Fruit fly (Drosophila melanogaster): Measurements from ENCODE around the gene emei.

The emei gene

dm6 chr3L:11107432-11107831 lies 2.1 kb upstream of the emei start, which contains the start of gene CG32073 (continued):
- TF ChIP-seq bbx (GFP tag; IDR thresholded peaks at IDR 0.05; ENCODE audit: partially characterized antibody) (no peak), Fer1 (GFP tag; optimal IDR thresholded peaks at IDR 0.05) (peak; percentile 56), CG18764 (GFP tag; optimal IDR thresholded peaks at IDR 0.05) (peak; percentile 75), Dp (GFP tag; optimal IDR thresholded peaks at IDR 0.05) (no peak), ttk (GFP tag; IDR thresholded peaks at IDR 0.05) (no peak), ATbp (GFP tag; optimal IDR thresholded peaks at IDR 0.05) (peak; percentile 51), Opbp (GFP tag; IDR thresholded peaks at IDR 0.05; ENCODE audit: partially characterized antibody) (no peak), Bdp1 (GFP tag; optimal IDR thresholded peaks at IDR 0.05) (no peak), vvl (GFP tag; IDR thresholded peaks at IDR 0.05) (peak; percentile 36; the same call in 1 of the 2 replicates), hbn (GFP tag; IDR thresholded peaks at IDR 0.05; ENCODE audit: partially characterized antibody) (no peak)

dm6 chr3L:11107935-11108334 lies 1.6 kb upstream of the emei start, which contains the start of gene CG12522:
Gene CG12522 (plus strand): TSS chr3L:11108235.
- TF ChIP-seq twi (tag; optimal IDR thresholded peaks at IDR 0.05) (no peak), p53 (GFP tag; optimal IDR thresholded peaks at IDR 0.05) (no peak), CG4854 (GFP tag; optimal IDR thresholded peaks at IDR 0.05) (no peak), run (tag; optimal IDR thresholded peaks at IDR 0.05) (no peak), yki (optimal IDR thresholded peaks at IDR 0.05) (no peak), Doc2 (GFP tag; IDR thresholded peaks at IDR 0.05) (no peak), nom (GFP tag; optimal IDR thresholded peaks at IDR 0.05) (no peak), nerfin-2 (GFP tag; IDR thresholded peaks at IDR 0.05; ENCODE audit: partially characterized antibody) (no peak), CG31224 (GFP tag; IDR thresholded peaks at IDR 0.05) (no peak), eyg (GFP tag; optimal IDR thresholded peaks at IDR 0.05) (no peak), Ets97D (GFP tag; optimal IDR thresholded peaks at IDR 0.05) (no peak), slou (GFP tag; optimal IDR thresholded peaks at IDR 0.05) (no peak), Optix (GFP tag; IDR thresholded peaks at IDR 0.05) (no peak), tap (tag; optimal IDR thresholded peaks at IDR 0.05) (no peak), fd64A (GFP tag; optimal IDR thresholded peaks at IDR 0.05) (no peak), klu (GFP tag; IDR thresholded peaks at IDR 0.05) (no peak), zfh2 (GFP tag; optimal IDR thresholded peaks at IDR 0.05) (no peak), chinmo (GFP tag; IDR thresholded peaks at IDR 0.05; ENCODE audit: partially characterized antibody) (no peak), CG8944 (GFP tag; optimal IDR thresholded peaks at IDR 0.05) (no peak)

dm6 chr3L:11112427-11112826 lies 2.9 kb downstream of the emei start:
- no peak for TF ChIP-seq CG12659 (GFP tag; optimal IDR thresholded peaks at IDR 0.05)
- TF ChIP-seq CG11247 (GFP tag; IDR thresholded peaks at IDR 0.05), result no peak
- peak; percentile 59 for TF ChIP-seq Med (GFP tag)
- TF ChIP-seq CG17912 (GFP tag; optimal IDR thresholded peaks at IDR 0.05), result no peak
- no peak for TF ChIP-seq CG4730 (GFP tag; IDR thresholded peaks at IDR 0.05)
- TF ChIP-seq Opbp (GFP tag; IDR thresholded peaks at IDR 0.05; ENCODE audit: partially characterized antibody), result 0 out of 3 replicates have a peak, but pooled peaks have one; percentile 15
- 0 out of 3 replicates have a peak, but pooled peaks have one; percentile 28 for TF ChIP-seq dysf (GFP tag; IDR thresholded peaks at IDR 0.05)
- 0 out of 2 replicates have a peak, but pooled peaks have one; percentile 52 for TF ChIP-seq CG16779 (GFP tag; IDR thresholded peaks at IDR 0.05)
- TF ChIP-seq vfl (GFP tag; optimal IDR thresholded peaks at IDR 0.05), result no peak
- TF ChIP-seq slbo (GFP tag; IDR thresholded peaks at IDR 0.05), result no peak
- no peak for TF ChIP-seq ara (GFP tag; IDR thresholded peaks at IDR 0.05)
- no peak for TF ChIP-seq zfh2 (GFP tag; optimal IDR thresholded peaks at IDR 0.05)
- no peak for TF ChIP-seq Meics (GFP tag; optimal IDR thresholded peaks at IDR 0.05)
- TF ChIP-seq pb (GFP tag; optimal IDR thresholded peaks at IDR 0.05), result no peak
- TF ChIP-seq Deaf1 (tag; optimal IDR thresholded peaks at IDR 0.05), result peak; percentile 8
- 0 out of 2 replicates have a peak, but pooled peaks have one; percentile 25 for TF ChIP-seq aop (GFP tag; IDR thresholded peaks at IDR 0.05)
- TF ChIP-seq CG18764 (GFP tag; optimal IDR thresholded peaks at IDR 0.05), result no peak
- no peak for TF ChIP-seq pita (GFP tag; optimal IDR thresholded peaks at IDR 0.05)
- no peak for TF ChIP-seq jing (GFP tag; optimal IDR thresholded peaks at IDR 0.05)
- TF ChIP-seq CG11085 (GFP tag; IDR thresholded peaks at IDR 0.05), result no peak
- no peak for TF ChIP-seq jigr1 (GFP tag; IDR thresholded peaks at IDR 0.05)
- no peak for TF ChIP-seq emc (GFP tag; optimal IDR thresholded peaks at IDR 0.05)
- peak; percentile 57 for TF ChIP-seq ftz-f1 (GFP tag; optimal IDR thresholded peaks at IDR 0.05)
- TF ChIP-seq CG8478 (optimal IDR thresholded peaks at IDR 0.05), result peak; percentile 55
- no peak for TF ChIP-seq CG2116 (GFP tag; optimal IDR thresholded peaks at IDR 0.05)
